Fruit fly (Drosophila melanogaster) whole organism, pupa: ENCODE data around the gene Lsp1gamma.

Source experiments
- CG10348 ChIP-seq: fragments of 200-800 bp; sonication (Bioruptor generic); IDR thresholded peaks from 2 replicates; pipeline ENCODE4 v1.3.6; 2022; ENCODE audit warnings: missing biosample characterization, missing genetic modification characterization
- CG13204 ChIP-seq: fragments of 200-800 bp; sonication (Bioruptor generic); optimal IDR thresholded peaks from 2 replicates; lab custom pipeline; 2018; ENCODE audit warnings: missing biosample characterization, mild to moderate bottlenecking, missing genetic modification characterization, moderate library complexity
- CG14655 ChIP-seq: fragments of 200-800 bp; sonication (Bioruptor generic); optimal IDR thresholded peaks from 3 replicates; lab custom pipeline; 2017; ENCODE audit warnings: mild to moderate bottlenecking, missing biosample characterization, missing genetic modification reagents, missing genetic modification characterization
- CG15710 ChIP-seq: fragments of 200-800 bp; sonication (Bioruptor generic); optimal IDR thresholded peaks from 2 replicates; lab custom pipeline; 2018; ENCODE audit warnings: missing biosample characterization, mild to moderate bottlenecking, missing genetic modification characterization, moderate library complexity
- CG17806 ChIP-seq: fragments of 200-800 bp; sonication (Bioruptor generic); optimal IDR thresholded peaks from 2 replicates; lab custom pipeline; 2018; ENCODE audit warnings: missing biosample characterization, mild to moderate bottlenecking, missing genetic modification characterization, moderate library complexity
- CG4496 ChIP-seq: fragments of 200-800 bp; sonication (Bioruptor generic); IDR thresholded peaks from 3 replicates; pipeline ENCODE4 v1.3.6; 2022; ENCODE audit warnings: missing biosample characterization, missing genetic modification characterization
- CG9948 ChIP-seq: fragments of 200-800 bp; sonication (Bioruptor generic); optimal IDR thresholded peaks from 2 replicates; lab custom pipeline; 2018; ENCODE audit warnings: missing biosample characterization, mild to moderate bottlenecking, missing genetic modification characterization, moderate library complexity
- D1 ChIP-seq: fragments of 200-800 bp; sonication (Bioruptor generic); optimal IDR thresholded peaks from 2 replicates; lab custom pipeline; 2018; ENCODE audit warnings: missing biosample characterization, mild to moderate bottlenecking, missing genetic modification characterization, moderate library complexity
- EcR ChIP-seq: fragments of 200-800 bp; sonication (Bioruptor generic); optimal IDR thresholded peaks from 3 replicates; lab custom pipeline; 2019; ENCODE audit warnings: missing biosample characterization, missing genetic modification characterization, mild to moderate bottlenecking, moderate library complexity, missing genetic modification reagents
- Ets98B ChIP-seq: fragments of 200-800 bp; sonication (Bioruptor generic); IDR thresholded peaks from 2 replicates; pipeline ENCODE4 v1.3.6; 2022; ENCODE audit warnings: missing biosample characterization, missing genetic modification characterization
- Pif1B ChIP-seq: fragments of 200-800 bp; sonication (Bioruptor generic); optimal IDR thresholded peaks from 3 replicates; lab custom pipeline; 2016; ENCODE audit warnings: missing biosample characterization, missing genetic modification characterization
- fd96Ca ChIP-seq: fragments of 200-800 bp; sonication (Bioruptor generic); IDR thresholded peaks from 3 replicates; pipeline ENCODE4 v1.3.6; 2022; ENCODE audit warnings: missing biosample characterization, missing genetic modification characterization
- gl ChIP-seq: fragments of 200-800 bp; sonication (Bioruptor generic); optimal IDR thresholded peaks from 2 replicates; lab custom pipeline; 2018; ENCODE audit warnings: missing biosample characterization, mild to moderate bottlenecking, missing genetic modification characterization
- rn ChIP-seq: fragments of 200-800 bp; sonication (Bioruptor generic); IDR thresholded peaks from 2 replicates; pipeline ENCODE4 v1.3.6; 2022; ENCODE audit warnings: missing biosample characterization, missing genetic modification characterization

- TF ChIP-seq gl (peak; percentile 70), CG10348 (GFP tag; lab: Robert Waterston, UW) (no peak), D1 (tag; lab: Kevin White, UChicago) (no peak), CG17806 (tag; lab: Kevin White, UChicago) (no peak), rn (no peak), fd96Ca (GFP tag; lab: Robert Waterston, UW) (no peak), Pif1B (no peak), CG4496 (no peak), EcR (GFP tag; lab: Kevin White, UChicago) (no peak), CG14655 (GFP tag; lab: Kevin White, UChicago) (no peak), CG9948 (tag; lab: Kevin White, UChicago) (no peak), CG13204 (GFP tag; lab: Kevin White, UChicago) (no peak), CG15710 (tag; lab: Kevin White, UChicago) (no peak), Ets98B (GFP tag; lab: Robert Waterston, UW) (no peak)
Measured at dm6 chr3L:41386-42046, 24.7 kb upstream of the Lsp1gamma start.
